Worm (Caenorhabditis elegans) whole organism, L3 larva: ENCODE measurements around the gene mip-1.

ENCODE experiments used
- R02D3.7 ChIP-seq: fragments of 150-350 bp; optimal IDR thresholded peaks from 2 replicates; lab custom pipeline; 2014; ENCODE audit warnings: missing biosample characterization, missing genetic modification characterization
- ZK546.5 ChIP-seq: sonication (generic microtip); optimal IDR thresholded peaks from 2 replicates; lab custom pipeline; 2017; ENCODE audit warnings: missing biosample characterization, missing genetic modification characterization
- ceh-16 ChIP-seq: sonication (generic microtip); optimal IDR thresholded peaks from 2 replicates; lab custom pipeline; 2017; ENCODE audit warnings: missing biosample characterization, missing genetic modification characterization
- ceh-28 ChIP-seq: fragments of 150-350 bp; optimal IDR thresholded peaks from 2 replicates; lab custom pipeline; 2014; ENCODE audit warnings: missing biosample characterization, missing genetic modification reagents, missing genetic modification characterization
- ceh-82 ChIP-seq: fragments of 150-350 bp; optimal IDR thresholded peaks from 2 replicates; lab custom pipeline; 2014; ENCODE audit warnings: missing biosample characterization, missing genetic modification characterization
- egl-27 ChIP-seq: sonication (generic microtip); optimal IDR thresholded peaks from 4 replicates; lab custom pipeline; 2017; ENCODE audit warnings: missing biosample characterization, missing genetic modification reagents, missing genetic modification characterization
- egl-5 ChIP-seq: fragments of 150-350 bp; optimal IDR thresholded peaks from 2 replicates; lab custom pipeline; 2017; ENCODE audit warnings: missing biosample characterization, missing genetic modification reagents, missing genetic modification characterization, inconsistent platforms
- elt-1 ChIP-seq: fragments of 150-350 bp; optimal IDR thresholded peaks from 2 replicates; lab custom pipeline; 2014; ENCODE audit warnings: missing biosample characterization, missing genetic modification characterization
- elt-3 ChIP-seq, 3 experiments: fragments of 150-350 bp in 1 of 3; sonication (generic microtip) in 2 of 3; optimal IDR thresholded peaks; 2 replicates in 2 of 3; 4 replicates in 1 of 3; lab custom pipeline; 2014 to 2017; ENCODE audit warnings: missing biosample characterization in 3 of 3, missing genetic modification characterization in 3 of 3
- fkh-10 ChIP-seq: sonication (generic microtip); optimal IDR thresholded peaks from 2 replicates; lab custom pipeline; 2017; ENCODE audit warnings: missing biosample characterization, missing genetic modification reagents, missing genetic modification characterization
- fkh-2 ChIP-seq: fragments of 150-350 bp; optimal IDR thresholded peaks from 2 replicates; lab custom pipeline; 2014; ENCODE audit warnings: missing biosample characterization, missing genetic modification reagents, missing genetic modification characterization
- fos-1 ChIP-seq: fragments of 150-350 bp; optimal IDR thresholded peaks from 2 replicates; lab custom pipeline; 2014; ENCODE audit warnings: missing biosample characterization, missing genetic modification characterization
- hmg-11 ChIP-seq: sonication (generic microtip); optimal IDR thresholded peaks from 2 replicates; lab custom pipeline; 2016; ENCODE audit warnings: missing genetic modification characterization, missing compliant biosample characterization
- lin-39 ChIP-seq: fragments of 150-350 bp; optimal IDR thresholded peaks from 2 replicates; lab custom pipeline; 2018; ENCODE audit warnings: missing biosample characterization, missing genetic modification reagents, missing genetic modification characterization
- lsy-12 ChIP-seq: sonication (generic microtip); optimal IDR thresholded peaks from 2 replicates; lab custom pipeline; 2016; ENCODE audit warnings: mild to moderate bottlenecking, missing genetic modification characterization, missing compliant biosample characterization
- mdl-1 ChIP-seq: fragments of 150-350 bp; optimal IDR thresholded peaks from 2 replicates; lab custom pipeline; 2014; ENCODE audit warnings: missing biosample characterization, missing genetic modification characterization
- mml-1 ChIP-seq: fragments of 150-350 bp; sonication (generic microtip); optimal IDR thresholded peaks from 3 replicates; lab custom pipeline; 2014; ENCODE audit warnings: missing biosample characterization, missing genetic modification characterization
- nfya-1 ChIP-seq: sonication (generic microtip); optimal IDR thresholded peaks from 2 replicates; lab custom pipeline; 2017; ENCODE audit warnings: missing genetic modification characterization, mild to moderate bottlenecking, missing compliant biosample characterization, antibody characterized with exemption, moderate library complexity; ENCODE audit not compliant: insufficient read depth
- nhr-12 ChIP-seq: fragments of 150-350 bp; optimal IDR thresholded peaks from 2 replicates; lab custom pipeline; 2014; ENCODE audit warnings: missing biosample characterization, missing genetic modification characterization
- nhr-23 ChIP-seq: fragments of 150-350 bp; optimal IDR thresholded peaks from 2 replicates; lab custom pipeline; 2014; ENCODE audit warnings: missing biosample characterization, missing genetic modification reagents, missing genetic modification characterization
- nhr-237 ChIP-seq: fragments of 150-350 bp; optimal IDR thresholded peaks from 2 replicates; lab custom pipeline; 2014; ENCODE audit warnings: missing biosample characterization, missing genetic modification characterization
- nhr-25 ChIP-seq: sonication (generic microtip); optimal IDR thresholded peaks from 2 replicates; lab custom pipeline; 2017; ENCODE audit warnings: missing biosample characterization, missing genetic modification characterization
- nhr-28 ChIP-seq: fragments of 150-350 bp; optimal IDR thresholded peaks from 2 replicates; lab custom pipeline; 2014; ENCODE audit warnings: missing biosample characterization, missing genetic modification characterization
- nhr-67 ChIP-seq: fragments of 150-350 bp; optimal IDR thresholded peaks from 2 replicates; lab custom pipeline; 2014; ENCODE audit warnings: missing biosample characterization, missing genetic modification characterization
- nhr-76 ChIP-seq: fragments of 150-350 bp; sonication (generic microtip); optimal IDR thresholded peaks from 5 replicates; lab custom pipeline; 2014; ENCODE audit warnings: missing biosample characterization, missing genetic modification characterization
- nhr-77 ChIP-seq: fragments of 150-350 bp; optimal IDR thresholded peaks from 2 replicates; lab custom pipeline; 2014; ENCODE audit warnings: missing biosample characterization, missing genetic modification characterization
- pha-4 ChIP-seq: fragments of 150-350 bp; optimal IDR thresholded peaks from 2 replicates; lab custom pipeline; 2014; ENCODE audit warnings: missing biosample characterization, missing genetic modification reagents, missing genetic modification characterization
- pqm-1 ChIP-seq: fragments of 150-350 bp; optimal IDR thresholded peaks from 2 replicates; lab custom pipeline; 2017; ENCODE audit warnings: missing biosample characterization, missing genetic modification characterization, inconsistent platforms
- tbx-2 ChIP-seq: sonication (generic microtip); optimal IDR thresholded peaks from 2 replicates; lab custom pipeline; 2016; ENCODE audit warnings: mild to moderate bottlenecking, missing genetic modification characterization, missing compliant biosample characterization
- unc-39 ChIP-seq: sonication (generic microtip); optimal IDR thresholded peaks from 4 replicates; lab custom pipeline; 2017; ENCODE audit warnings: missing biosample characterization, missing genetic modification characterization
- unc-62 ChIP-seq: fragments of 150-350 bp; sonication (generic microtip); optimal IDR thresholded peaks from 4 replicates; lab custom pipeline; 2014; ENCODE audit warnings: missing biosample characterization, missing genetic modification reagents, missing genetic modification characterization
- ztf-4 ChIP-seq: fragments of 150-350 bp; optimal IDR thresholded peaks from 2 replicates; lab custom pipeline; 2014; ENCODE audit warnings: missing biosample characterization, missing genetic modification characterization

The mip-1 gene

ce11 chrIII:4762846-4763245 is 30.0 kb upstream of the mip-1 start:
- no peak for TF ChIP-seq nhr-76 (tag; lab: Kevin White, UChicago)
- TF ChIP-seq elt-3 (tag; optimal IDR thresholded peaks at IDR 0.05; lab: Kevin White, UChicago), result no peak
- TF ChIP-seq fkh-2 (tag; lab: Kevin White, UChicago), result no peak
- TF ChIP-seq ceh-82, result no peak
- no peak for TF ChIP-seq lsy-12
- no peak for TF ChIP-seq nfya-1 (tag; lab: Kevin White, UChicago)
- TF ChIP-seq nhr-77 (tag; lab: Kevin White, UChicago), result no peak
- no peak for TF ChIP-seq fkh-10 (GFP tag; lab: Kevin White, UChicago)
- TF ChIP-seq ceh-28 (tag; lab: Kevin White, UChicago), result no peak
- no peak for TF ChIP-seq egl-5

- no peak for TF ChIP-seq ceh-16 (tag; lab: Kevin White, UChicago)
- TF ChIP-seq egl-5, result no peak
- TF ChIP-seq nhr-77 (tag; lab: Kevin White, UChicago), result no peak
- no peak for TF ChIP-seq ztf-4 (tag; lab: Kevin White, UChicago)
- no peak for TF ChIP-seq unc-62
- no peak for TF ChIP-seq pqm-1 (tag; lab: Kevin White, UChicago)
- no peak for TF ChIP-seq nhr-23 (tag; lab: Kevin White, UChicago)
- TF ChIP-seq egl-27, result no peak
- TF ChIP-seq R02D3.7, result no peak
- TF ChIP-seq, all 47 proteins: peak for 0
Measured at ce11 chrIII:4763509-4763908, 29.4 kb upstream of the mip-1 start, which contains the start of gene B0393.4. Gene B0393.4, minus strand, starts transcription at chrIII:4763609.

ce11 chrIII:4765474-4765873 is 27.4 kb upstream of the mip-1 start, which contains the start of gene B0393.5:
Gene B0393.5, plus strand, starts transcription at chrIII:4765774.
- TF ChIP-seq ceh-28 (tag; lab: Kevin White, UChicago), result no peak
- TF ChIP-seq nhr-67 (tag; lab: Kevin White, UChicago), result no peak
- no peak for TF ChIP-seq R02D3.7
- TF ChIP-seq mdl-1 (tag; lab: Kevin White, UChicago), result no peak
- no peak for TF ChIP-seq unc-39
- no peak for TF ChIP-seq nhr-237
- TF ChIP-seq, all 47 proteins: peak for 0

- TF ChIP-seq lin-39 (tag; lab: Kevin White, UChicago), result no peak
- TF ChIP-seq elt-3 (tag; optimal IDR thresholded peaks at IDR 0.05; lab: Kevin White, UChicago), result no peak
- no peak for TF ChIP-seq fkh-2 (tag; lab: Kevin White, UChicago)
- TF ChIP-seq egl-5, result no peak
- TF ChIP-seq fos-1 (tag; lab: Kevin White, UChicago), result no peak
- no peak for TF ChIP-seq nhr-25 (tag; lab: Kevin White, UChicago)
- TF ChIP-seq R02D3.7, result no peak
- TF ChIP-seq nhr-12, result no peak
- TF ChIP-seq nhr-67 (tag; lab: Kevin White, UChicago), result no peak
- TF ChIP-seq ztf-4 (tag; lab: Kevin White, UChicago), result no peak
- no peak for TF ChIP-seq mdl-1 (tag; lab: Kevin White, UChicago)
- no peak for TF ChIP-seq tbx-2 (tag; lab: Kevin White, UChicago)
- no peak for TF ChIP-seq nhr-28
- TF ChIP-seq lsy-12, result no peak
- no peak for TF ChIP-seq pha-4 (tag; lab: Kevin White, UChicago)
- TF ChIP-seq ceh-82, result no peak
- no peak for TF ChIP-seq ZK546.5 (tag; lab: Kevin White, UChicago)
- TF ChIP-seq hmg-11, result no peak
- no peak for TF ChIP-seq elt-1 (tag; lab: Kevin White, UChicago)
Measured at ce11 chrIII:4766842-4767241, 26.0 kb upstream of the mip-1 start.

ce11 chrIII:4767869-4768645 is 24.8 kb upstream of the mip-1 start:
- no peak for TF ChIP-seq pha-4 (tag; lab: Kevin White, UChicago)
- TF ChIP-seq fkh-2 (tag; lab: Kevin White, UChicago), result no peak
- no peak for TF ChIP-seq mml-1 (tag; lab: Kevin White, UChicago)
- TF ChIP-seq pqm-1 (tag; lab: Kevin White, UChicago), result no peak
- TF ChIP-seq nhr-25 (tag; lab: Kevin White, UChicago), result no peak
- TF ChIP-seq nfya-1 (tag; lab: Kevin White, UChicago), result no peak
- TF ChIP-seq ZK546.5 (tag; lab: Kevin White, UChicago), result no peak
- no peak for TF ChIP-seq R02D3.7
- TF ChIP-seq elt-1 (tag; lab: Kevin White, UChicago), result no peak
